Fruit fly (Drosophila melanogaster) whole organism, embryonic: Measurements from ENCODE around the gene CG32633.

Experiments used
- Ada2b ChIP-seq: fragments of 200-800 bp; sonication (Bioruptor generic); IDR thresholded peaks from 2 replicates; pipeline ENCODE4 v1.3.6; 2022; ENCODE audit warnings: missing biosample characterization, missing genetic modification characterization
- Atf-2 ChIP-seq: fragments of 200-800 bp; sonication (Bioruptor generic); optimal IDR thresholded peaks from 2 replicates; lab custom pipeline; 2016; ENCODE audit warnings: missing biosample characterization, missing genetic modification characterization
- CG10431 ChIP-seq: fragments of 200-800 bp; sonication (Bioruptor generic); optimal IDR thresholded peaks from 3 replicates; lab custom pipeline; 2018; ENCODE audit warnings: missing biosample characterization, mild to moderate bottlenecking, missing genetic modification characterization
- CG11085 ChIP-seq: fragments of 200-800 bp; sonication (Bioruptor generic); IDR thresholded peaks from 2 replicates; pipeline ENCODE4 v1.3.6; 2022; ENCODE audit warnings: missing biosample characterization, missing genetic modification characterization
- CG12942 ChIP-seq: fragments of 200-800 bp; sonication (Bioruptor generic); optimal IDR thresholded peaks from 3 replicates; lab custom pipeline; 2016; ENCODE audit warnings: missing biosample characterization, missing genetic modification characterization
- CG14441 ChIP-seq: fragments of 200-800 bp; sonication (Bioruptor generic); IDR thresholded peaks from 2 replicates; pipeline ENCODE4 v1.3.6; 2022; ENCODE audit warnings: missing biosample characterization, missing genetic modification characterization
- CG16815 ChIP-seq: fragments of 200-800 bp; sonication (Bioruptor generic); optimal IDR thresholded peaks from 3 replicates; lab custom pipeline; 2017; ENCODE audit warnings: missing biosample characterization, mild to moderate bottlenecking, missing genetic modification characterization
- CG17186 ChIP-seq: fragments of 200-800 bp; sonication (Bioruptor generic); optimal IDR thresholded peaks from 3 replicates; lab custom pipeline; 2017; ENCODE audit warnings: missing biosample characterization, missing genetic modification reagents, missing genetic modification characterization
- CG18262 ChIP-seq: fragments of 200-800 bp; optimal IDR thresholded peaks from 3 replicates; lab custom pipeline; 2019; ENCODE audit warnings: missing biosample characterization, mild to moderate bottlenecking, missing genetic modification characterization, moderate library complexity
- CG1832 ChIP-seq: fragments of 200-800 bp; sonication (Bioruptor generic); optimal IDR thresholded peaks from 2 replicates; lab custom pipeline; 2017; ENCODE audit warnings: missing biosample characterization, mild to moderate bottlenecking, missing genetic modification characterization, inconsistent platforms
- CG18599 ChIP-seq: fragments of 200-800 bp; sonication (Bioruptor generic); optimal IDR thresholded peaks from 3 replicates; lab custom pipeline; 2017; ENCODE audit warnings: missing biosample characterization, missing genetic modification characterization, mild to moderate bottlenecking, moderate library complexity, missing genetic modification reagents
- CG2875 ChIP-seq: fragments of 200-800 bp; sonication (Bioruptor generic); optimal IDR thresholded peaks from 2 replicates; lab custom pipeline; 2017; ENCODE audit warnings: missing biosample characterization, mild to moderate bottlenecking, missing genetic modification characterization, missing genetic modification reagents
- CG31441 ChIP-seq: fragments of 200-800 bp; sonication (Bioruptor generic); IDR thresholded peaks from 2 replicates; pipeline ENCODE4 v1.3.6; 2022; ENCODE audit warnings: missing biosample characterization, missing genetic modification characterization
- CG3726 ChIP-seq: fragments of 200-800 bp; sonication (Bioruptor generic); IDR thresholded peaks from 3 replicates; pipeline ENCODE4, ENCODE4 v1.3.6; 2022; ENCODE audit warnings: missing biosample characterization, missing genetic modification characterization
- CG4707 ChIP-seq: fragments of 200-800 bp; sonication (Bioruptor generic); optimal IDR thresholded peaks from 2 replicates; lab custom pipeline; 2018; ENCODE audit warnings: missing biosample characterization, mild to moderate bottlenecking, missing genetic modification characterization, moderate library complexity
- CG6791 ChIP-seq: fragments of 200-800 bp; sonication (Bioruptor generic); IDR thresholded peaks from 3 replicates; pipeline ENCODE4 v1.3.6; 2022; ENCODE audit warnings: missing biosample characterization, missing genetic modification characterization; ENCODE audit not compliant: partially characterized antibody
- CG7372 ChIP-seq: fragments of 200-800 bp; sonication (Bioruptor generic); IDR thresholded peaks from 2 replicates; pipeline ENCODE4 v1.3.6; 2022; ENCODE audit warnings: missing biosample characterization, missing genetic modification characterization
- CG7839 ChIP-seq: fragments of 200-800 bp; sonication (Bioruptor generic); optimal IDR thresholded peaks from 3 replicates; lab custom pipeline; 2018; ENCODE audit warnings: missing biosample characterization, mild to moderate bottlenecking, missing genetic modification characterization, moderate library complexity
- CG9609 ChIP-seq: fragments of 200-800 bp; sonication (Bioruptor generic); optimal IDR thresholded peaks from 3 replicates; lab custom pipeline; 2016; ENCODE audit warnings: missing biosample characterization, missing genetic modification characterization
- CG9932 ChIP-seq: fragments of 200-800 bp; sonication (Bioruptor generic); IDR thresholded peaks from 2 replicates; pipeline ENCODE4 v1.3.6; 2022; ENCODE audit warnings: missing biosample characterization, missing genetic modification characterization
- Dbx ChIP-seq: fragments of 200-800 bp; sonication (Bioruptor generic); IDR thresholded peaks from 3 replicates; pipeline ENCODE4 v1.3.6; 2022; ENCODE audit warnings: missing biosample characterization, missing genetic modification characterization
- Deaf1 ChIP-seq: fragments of 200-800 bp; optimal IDR thresholded peaks from 3 replicates; lab custom pipeline; 2019; ENCODE audit warnings: missing biosample characterization, mild to moderate bottlenecking, missing genetic modification characterization, moderate library complexity
- Dek ChIP-seq: fragments of 200-800 bp; sonication (Bioruptor generic); optimal IDR thresholded peaks from 3 replicates; lab custom pipeline; 2019; ENCODE audit warnings: missing biosample characterization, mild to moderate bottlenecking, missing genetic modification characterization, moderate library complexity
- Gsc ChIP-seq: fragments of 200-800 bp; sonication (Bioruptor generic); IDR thresholded peaks from 2 replicates; pipeline ENCODE4 v1.3.6; 2022; ENCODE audit warnings: missing biosample characterization, missing genetic modification characterization
- Hey ChIP-seq: fragments of 200-800 bp; sonication (Bioruptor generic); optimal IDR thresholded peaks from 3 replicates; lab custom pipeline; 2018; ENCODE audit warnings: missing biosample characterization, mild to moderate bottlenecking, missing genetic modification characterization
- HmgD ChIP-seq: fragments of 200-800 bp; sonication (Bioruptor generic); optimal IDR thresholded peaks from 3 replicates; lab custom pipeline; 2016; ENCODE audit warnings: missing biosample characterization, missing genetic modification characterization
- Lim3 ChIP-seq: fragments of 200-800 bp; sonication (Bioruptor generic); IDR thresholded peaks from 2 replicates; pipeline ENCODE4 v1.3.6; 2022; ENCODE audit warnings: missing biosample characterization, missing genetic modification characterization
- Mes4 ChIP-seq: fragments of 200-800 bp; sonication (Bioruptor generic); optimal IDR thresholded peaks from 2 replicates; lab custom pipeline; 2016; ENCODE audit warnings: missing biosample characterization, missing genetic modification characterization
- NK7.1 ChIP-seq: fragments of 200-800 bp; sonication (Bioruptor generic); optimal IDR thresholded peaks from 3 replicates; lab custom pipeline; 2016; ENCODE audit warnings: missing biosample characterization, missing genetic modification characterization
- Sin3A ChIP-seq: fragments of >200 bp; optimal IDR thresholded peaks from 2 replicates; lab custom pipeline; 2018
- Ssrp ChIP-seq: fragments of 200-800 bp; sonication (Bioruptor generic); optimal IDR thresholded peaks from 2 replicates; lab custom pipeline; 2018; ENCODE audit warnings: missing biosample characterization, mild to moderate bottlenecking, missing genetic modification characterization, moderate library complexity
- TFAM ChIP-seq: fragments of 200-800 bp; sonication (Bioruptor generic); optimal IDR thresholded peaks from 2 replicates; lab custom pipeline; 2017; ENCODE audit warnings: missing biosample characterization, missing genetic modification characterization, inconsistent platforms
- Xbp1 ChIP-seq: fragments of 200-800 bp; sonication (Bioruptor generic); optimal IDR thresholded peaks from 3 replicates; lab custom pipeline; 2016; ENCODE audit warnings: missing biosample characterization, mild to moderate bottlenecking, missing genetic modification characterization
- YL-1 ChIP-seq: fragments of 200-800 bp; sonication (Bioruptor generic); optimal IDR thresholded peaks from 3 replicates; lab custom pipeline; 2017; ENCODE audit warnings: missing biosample characterization, mild to moderate bottlenecking, missing genetic modification characterization
- az2 ChIP-seq: fragments of 200-800 bp; sonication (Bioruptor generic); optimal IDR thresholded peaks from 3 replicates; lab custom pipeline; 2016; ENCODE audit warnings: missing biosample characterization, missing genetic modification characterization
- chm ChIP-seq: fragments of 200-800 bp; sonication (Bioruptor generic); IDR thresholded peaks from 2 replicates; pipeline ENCODE4 v1.3.6; 2022; ENCODE audit warnings: missing biosample characterization, missing genetic modification characterization
- dati ChIP-seq: fragments of 200-800 bp; sonication (Bioruptor generic); IDR thresholded peaks from 2 replicates; pipeline ENCODE4 v1.3.6; 2022; ENCODE audit warnings: missing biosample characterization, missing genetic modification characterization
- dysf ChIP-seq: fragments of 200-800 bp; sonication (Bioruptor generic); IDR thresholded peaks from 3 replicates; pipeline ENCODE4 v1.3.6; 2022; ENCODE audit warnings: missing biosample characterization, missing genetic modification characterization
- eyg ChIP-seq: fragments of 200-800 bp; sonication (Bioruptor generic); optimal IDR thresholded peaks from 3 replicates; lab custom pipeline; 2016; ENCODE audit warnings: missing biosample characterization, missing genetic modification characterization
- grau ChIP-seq: fragments of 200-800 bp; optimal IDR thresholded peaks from 3 replicates; lab custom pipeline; 2019; ENCODE audit warnings: missing biosample characterization, mild to moderate bottlenecking, missing genetic modification characterization, moderate library complexity
- h ChIP-seq: fragments of >200 bp; optimal IDR thresholded peaks from 2 replicates; lab custom pipeline; 2017
- ham ChIP-seq: fragments of 200-800 bp; sonication (Bioruptor generic); IDR thresholded peaks from 2 replicates; pipeline ENCODE4 v1.3.6; 2022; ENCODE audit warnings: missing biosample characterization, missing genetic modification characterization
- jing ChIP-seq: fragments of 200-800 bp; sonication (Bioruptor generic); optimal IDR thresholded peaks from 2 replicates; lab custom pipeline; 2018; ENCODE audit warnings: missing biosample characterization, mild to moderate bottlenecking, missing genetic modification characterization
- klu ChIP-seq: fragments of 200-800 bp; sonication (Bioruptor generic); IDR thresholded peaks from 2 replicates; pipeline ENCODE4 v1.3.6; 2022; ENCODE audit warnings: missing biosample characterization, missing genetic modification characterization
- oc ChIP-seq: fragments of 200-800 bp; sonication (Bioruptor generic); optimal IDR thresholded peaks from 2 replicates; lab custom pipeline; 2018; ENCODE audit warnings: missing biosample characterization, mild to moderate bottlenecking, missing genetic modification characterization, moderate library complexity
- phol ChIP-seq: fragments of 200-800 bp; sonication (Bioruptor generic); optimal IDR thresholded peaks from 3 replicates; lab custom pipeline; 2018; ENCODE audit warnings: missing biosample characterization, mild to moderate bottlenecking, missing genetic modification characterization, moderate library complexity
- slp2 ChIP-seq: fragments of 200-800 bp; sonication (Bioruptor generic); optimal IDR thresholded peaks from 2 replicates; lab custom pipeline; 2016; ENCODE audit warnings: missing biosample characterization, missing genetic modification characterization
- stc ChIP-seq: fragments of 200-800 bp; sonication (Bioruptor generic); IDR thresholded peaks from 2 replicates; pipeline ENCODE4 v1.3.6; 2022; ENCODE audit warnings: missing biosample characterization, missing genetic modification characterization
- toy ChIP-seq: fragments of 200-800 bp; sonication (Bioruptor generic); IDR thresholded peaks from 2 replicates; pipeline ENCODE4 v1.3.6; 2022; ENCODE audit warnings: missing biosample characterization, missing genetic modification characterization
- unpg ChIP-seq: fragments of 200-800 bp; sonication (Bioruptor generic); optimal IDR thresholded peaks from 3 replicates; lab custom pipeline; 2018; ENCODE audit warnings: missing biosample characterization, mild to moderate bottlenecking, missing genetic modification characterization, moderate library complexity

CG32633 gene

DNA sequence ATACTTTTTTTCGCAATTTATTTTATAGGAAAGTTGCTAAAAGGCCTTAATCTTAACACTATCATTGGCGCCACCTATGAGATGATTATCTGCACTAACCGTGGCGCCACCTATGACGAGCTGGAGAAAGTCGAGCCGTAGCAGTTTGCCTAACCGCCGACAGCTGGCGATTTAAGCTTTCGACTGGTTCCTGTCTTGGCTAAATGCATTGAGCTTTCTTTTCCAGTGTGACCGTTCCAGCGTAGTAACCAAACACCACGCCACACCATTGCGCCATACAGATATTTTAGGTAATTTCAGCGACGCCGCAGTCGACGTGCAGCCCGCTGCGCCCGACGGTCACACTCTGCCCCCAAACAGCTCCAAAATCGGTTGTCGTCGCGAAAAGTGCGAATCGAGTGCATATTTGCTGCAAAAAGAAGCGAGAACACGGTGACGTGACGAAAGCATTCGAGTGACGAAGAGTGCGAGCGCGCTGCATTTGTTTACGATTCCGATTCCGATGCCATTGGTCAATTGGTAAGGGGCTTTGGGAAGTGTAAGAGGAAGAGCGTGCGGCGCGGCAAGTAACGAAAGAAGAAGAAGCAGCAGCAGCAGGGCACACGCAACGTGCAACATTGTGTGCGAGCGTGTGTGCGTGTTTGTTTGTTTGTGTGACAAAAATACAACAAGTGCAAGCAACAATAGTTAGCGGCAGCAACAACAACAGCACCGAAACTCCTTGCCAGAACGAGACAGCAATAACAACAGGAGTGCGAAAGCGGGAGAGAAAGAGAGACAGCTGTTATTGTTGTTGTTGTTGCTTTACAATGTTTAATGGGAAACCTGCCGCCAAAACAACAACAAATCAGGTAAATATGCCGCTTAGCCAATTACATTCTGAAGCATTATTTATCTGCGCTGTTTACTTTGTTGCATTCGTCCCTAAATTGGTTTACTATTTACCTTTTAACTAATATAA lies 2.3 kb downstream of the CG32633 start, which contains the start of the genes CG46311 and Tpst (continued):
- TF ChIP-seq Mes4 (GFP tag; lab: Kevin White, UChicago) (peak; percentile 60), CG11085 (0 out of 2 replicates have a peak, but pooled peaks have one; percentile 45), CG9609 (peak; percentile 62), CG12942 (peak; percentile 57), CG6791 (GFP tag; lab: Robert Waterston, UW) (0 out of 3 replicates have a peak, but pooled peaks have one; percentile 62), Dek (tag; lab: Kevin White, UChicago) (peak; percentile 49), ham (GFP tag; lab: Robert Waterston, UW) (no peak), CG7372 (peak; percentile 33; the same call in 1 of the 2 replicates), Dbx (peak; percentile 60; the same call in 2 of the 3 replicates), NK7.1 (GFP tag; lab: Kevin White, UChicago) (peak; percentile 39), CG1832 (GFP tag; lab: Kevin White, UChicago) (peak; percentile 44), CG18599 (GFP tag; lab: Kevin White, UChicago) (peak; percentile 63), chm (peak; percentile 56; the same call in 1 of the 2 replicates), Xbp1 (GFP tag; lab: Kevin White, UChicago) (peak; percentile 80), HmgD (GFP tag; lab: Kevin White, UChicago) (peak; percentile 83), Hey (tag; lab: Kevin White, UChicago) (no peak), Gsc (GFP tag; lab: Robert Waterston, UW) (no peak), toy (GFP tag; lab: Robert Waterston, UW) (no peak), jing (GFP tag; lab: Kevin White, UChicago) (no peak), oc (tag; lab: Kevin White, UChicago) (no peak), slp2 (GFP tag; lab: Kevin White, UChicago) (peak; percentile 43), TFAM (GFP tag; lab: Kevin White, UChicago) (no peak), Lim3 (GFP tag; lab: Robert Waterston, UW) (no peak), CG10431 (GFP tag; lab: Kevin White, UChicago) (peak; percentile 21), dati (GFP tag; lab: Robert Waterston, UW) (no peak), Sin3A (lab: Kevin White, UChicago) (peak; percentile 61), unpg (GFP tag; lab: Kevin White, UChicago) (peak; percentile 50), stc (no peak), CG31441 (GFP tag; lab: Robert Waterston, UW) (0 out of 2 replicates have a peak, but pooled peaks have one; percentile 42), CG18262 (peak; percentile 34), phol (tag; lab: Kevin White, UChicago) (peak; percentile 37), eyg (GFP tag; lab: Kevin White, UChicago) (no peak), Ssrp (tag; lab: Kevin White, UChicago) (no peak), CG7839 (tag; lab: Kevin White, UChicago) (peak; percentile 66), CG17186 (peak; percentile 86), CG9932 (peak; percentile 74), Atf-2 (GFP tag; lab: Kevin White, UChicago) (peak; percentile 31), Deaf1 (tag; lab: Kevin White, UChicago) (peak; percentile 65), az2 (GFP tag; lab: Kevin White, UChicago) (peak; percentile 67), Ada2b (peak; percentile 60), CG3726 (GFP tag; lab: Robert Waterston, UW) (no peak), YL-1 (GFP tag; lab: Kevin White, UChicago) (peak; percentile 66), dysf (GFP tag; lab: Robert Waterston, UW) (peak; percentile 70), h (lab: Kevin White, UChicago) (no peak), CG16815 (GFP tag; lab: Kevin White, UChicago) (peak; percentile 35), CG14441 (GFP tag; lab: Robert Waterston, UW) (peak; percentile 60), CG4707 (GFP tag; lab: Kevin White, UChicago) (peak; percentile 27), klu (no peak), CG2875 (GFP tag; lab: Kevin White, UChicago) (peak; percentile 6), grau (tag; lab: Kevin White, UChicago) (peak; percentile 61)
